Fruit fly (Drosophila melanogaster): ENCODE data around the gene Ubc4.

- TF ChIP-seq ovo (GFP tag; optimal IDR thresholded peaks at IDR 0.05) (peak; percentile 69), CG12768 (GFP tag; optimal IDR thresholded peaks at IDR 0.05) (peak; percentile 91), bab1 (GFP tag; optimal IDR thresholded peaks at IDR 0.05) (no peak), cic (GFP tag; optimal IDR thresholded peaks at IDR 0.05) (peak; percentile 80), CG33017 (tag; optimal IDR thresholded peaks at IDR 0.05) (peak; percentile 77), Crg-1 (GFP tag; optimal IDR thresholded peaks at IDR 0.05) (no peak), kay (GFP tag; ENCODE audit: borderline replicate concordance) (peak; percentile 98), CG5204 (GFP tag; optimal IDR thresholded peaks at IDR 0.05) (no peak), Clk (GFP tag; optimal IDR thresholded peaks at IDR 0.05) (no peak), cnc (optimal IDR thresholded peaks at IDR 0.05) (no peak)
These were observed 22.6 kb upstream of the Ubc4 start for dm6 chr3L:9675528-9675963.

Measured in whole organism, adult.